Worm (Caenorhabditis elegans): ENCODE measurements around the gene C33C12.1.

The C33C12.1 gene

DNA sequence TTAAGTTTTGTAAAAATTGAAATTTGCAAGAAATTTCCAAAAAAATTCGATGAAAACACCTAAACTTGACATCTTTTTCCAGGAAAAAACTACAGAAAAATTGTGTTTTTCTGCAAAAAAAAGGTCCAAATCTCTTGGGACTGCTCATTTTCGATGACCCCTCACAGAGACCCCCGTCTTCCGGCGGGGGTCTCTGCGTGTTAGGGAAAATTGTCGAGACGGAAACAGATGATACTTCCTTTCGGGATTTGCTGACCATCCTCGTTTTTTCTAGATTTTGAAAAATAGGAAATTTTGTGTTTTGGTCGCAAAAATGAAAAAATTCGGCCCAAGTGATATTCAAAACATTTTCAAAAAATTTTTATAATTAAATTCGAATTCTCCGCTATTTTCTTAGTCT, 6.7 kb upstream of the C33C12.1 start:
- TF ChIP-seq tbx-8 (GFP tag; optimal IDR thresholded peaks at IDR 0.05) (no peak), sem-2 (GFP tag; optimal IDR thresholded peaks at IDR 0.05) (no peak), drap-1 (GFP tag; optimal IDR thresholded peaks at IDR 0.05) (no peak), bed-3 (GFP tag; optimal IDR thresholded peaks at IDR 0.05) (no peak), sptf-1 (tag; optimal IDR thresholded peaks at IDR 0.05) (no peak), blmp-1 (tag; optimal IDR thresholded peaks at IDR 0.05) (no peak), unc-120 (tag; optimal IDR thresholded peaks at IDR 0.05; ENCODE audit: poor library complexity, severe bottlenecking) (no peak), hlh-1 (tag; optimal IDR thresholded peaks at IDR 0.05) (no peak), M03D4.4 (tag; optimal IDR thresholded peaks at IDR 0.05) (no peak), nhr-28 (tag; optimal IDR thresholded peaks at IDR 0.05) (no peak), nhr-12 (tag; optimal IDR thresholded peaks at IDR 0.05) (no peak), cnd-1 (tag; optimal IDR thresholded peaks at IDR 0.05) (no peak), unc-39 (tag; optimal IDR thresholded peaks at IDR 0.05) (no peak)

ce11 chrII:2192267-2192666, 5.8 kb upstream of the C33C12.1 start:
- TF ChIP-seq ham-2 (GFP tag; optimal IDR thresholded peaks at IDR 0.05): no peak
- no peak for TF ChIP-seq blmp-1 (tag; optimal IDR thresholded peaks at IDR 0.05)
- no peak for TF ChIP-seq mep-1 (tag; optimal IDR thresholded peaks at IDR 0.05)
- TF ChIP-seq unc-62 (GFP tag; optimal IDR thresholded peaks at IDR 0.05): no peak
- TF ChIP-seq lin-32 (GFP tag; optimal IDR thresholded peaks at IDR 0.05): no peak
- no peak for TF ChIP-seq lsy-2 (tag; optimal IDR thresholded peaks at IDR 0.05)
- no peak for TF ChIP-seq mls-2 (tag; optimal IDR thresholded peaks at IDR 0.05)
- no peak for TF ChIP-seq hlh-1 (tag; optimal IDR thresholded peaks at IDR 0.05)
- TF ChIP-seq sem-2 (GFP tag; optimal IDR thresholded peaks at IDR 0.05): no peak
- no peak for TF ChIP-seq bed-3 (GFP tag; optimal IDR thresholded peaks at IDR 0.05)
- TF ChIP-seq nhr-76 (tag; optimal IDR thresholded peaks at IDR 0.05): no peak

ce11 chrII:2195541-2195940, 2.5 kb upstream of the C33C12.1 start:
- peak; percentile 27 for TF ChIP-seq mep-1 (tag; optimal IDR thresholded peaks at IDR 0.05)
- TF ChIP-seq ces-1 (GFP tag; optimal IDR thresholded peaks at IDR 0.05): peak; percentile 64
- TF ChIP-seq pha-4 (tag; optimal IDR thresholded peaks at IDR 0.05): peak; percentile 84
- TF ChIP-seq sptf-1 (tag; optimal IDR thresholded peaks at IDR 0.05): peak; percentile 10
- TF ChIP-seq mab-5 (tag; optimal IDR thresholded peaks at IDR 0.05): no peak
- TF ChIP-seq elt-1 (tag; optimal IDR thresholded peaks at IDR 0.05; ENCODE audit: borderline replicate concordance, insufficient read depth): no peak
- TF ChIP-seq nhr-237 (tag; optimal IDR thresholded peaks at IDR 0.05): peak; percentile 42

- TF ChIP-seq elt-3 (tag; optimal IDR thresholded peaks at IDR 0.05) (no peak), hlh-1 (tag; optimal IDR thresholded peaks at IDR 0.05) (no peak), mab-5 (tag; optimal IDR thresholded peaks at IDR 0.05) (no peak), tbx-8 (GFP tag; optimal IDR thresholded peaks at IDR 0.05) (no peak), drap-1 (GFP tag; optimal IDR thresholded peaks at IDR 0.05) (no peak), zip-8 (tag; optimal IDR thresholded peaks at IDR 0.05) (no peak)
These were observed 1.3 kb upstream of the C33C12.1 start for ce11 chrII:2196742-2197141.

- TF ChIP-seq unc-62 (GFP tag; optimal IDR thresholded peaks at IDR 0.05) (no peak), lsy-2 (tag; optimal IDR thresholded peaks at IDR 0.05) (peak; percentile 1), ceh-43 (GFP tag; optimal IDR thresholded peaks at IDR 0.05) (no peak), ztf-11 (tag; optimal IDR thresholded peaks at IDR 0.05) (no peak), drap-1 (GFP tag; optimal IDR thresholded peaks at IDR 0.05) (no peak), tbx-8 (GFP tag; optimal IDR thresholded peaks at IDR 0.05) (no peak)
These were observed 4.1 kb downstream of the C33C12.1 start for ce11 chrII:2202147-2202546.

- peak; percentile 85 for TF ChIP-seq mep-1 (tag; optimal IDR thresholded peaks at IDR 0.05)
- peak; percentile 17 for TF ChIP-seq hlh-1 (tag; optimal IDR thresholded peaks at IDR 0.05)
- no peak for TF ChIP-seq ces-1 (GFP tag; optimal IDR thresholded peaks at IDR 0.05)
- TF ChIP-seq ceh-83 (GFP tag; optimal IDR thresholded peaks at IDR 0.05): peak; percentile 14
- no peak for TF ChIP-seq elt-3 (tag; optimal IDR thresholded peaks at IDR 0.05)
- TF ChIP-seq lin-13 (tag; optimal IDR thresholded peaks at IDR 0.05): peak; percentile 34
- no peak for TF ChIP-seq ham-2 (GFP tag; optimal IDR thresholded peaks at IDR 0.05)
- peak; percentile 34 for TF ChIP-seq nhr-237 (tag; optimal IDR thresholded peaks at IDR 0.05)
- no peak for TF ChIP-seq cnd-1 (tag; optimal IDR thresholded peaks at IDR 0.05)
- peak; percentile 34 for TF ChIP-seq lsy-2 (tag; optimal IDR thresholded peaks at IDR 0.05)
These were observed 6.0 kb downstream of the C33C12.1 start, which contains the start of gene Y59C2A.2 for ce11 chrII:2204077-2204476. TSS of gene Y59C2A.2 (minus strand) at chrII:2204137.

Measured in whole organism, mixed stage, embryonic.